Worm (Caenorhabditis elegans): ENCODE data around the gene ril-2.

Gene ril-2

DNA sequence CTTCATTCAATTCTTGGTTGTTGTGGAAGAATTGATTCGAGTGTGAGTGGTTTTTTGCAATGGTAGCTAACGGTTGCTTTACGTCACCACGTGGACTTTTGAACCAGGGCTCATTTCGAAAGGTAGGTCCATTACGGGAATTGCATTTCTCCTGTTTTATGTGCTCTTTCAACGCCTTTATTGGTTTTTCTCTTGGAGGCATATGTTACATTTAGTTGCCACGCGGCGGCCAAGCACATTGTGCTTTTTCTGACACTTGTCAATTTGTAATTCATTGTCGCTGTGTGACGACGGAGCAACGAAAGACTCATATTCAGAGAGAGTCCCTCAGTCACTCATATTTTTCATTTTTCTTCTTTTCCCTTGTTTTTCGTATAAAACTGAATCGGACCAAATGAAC lies 14.2 kb downstream of the ril-2 start:
- no peak for TF ChIP-seq nfya-1 (tag; optimal IDR thresholded peaks at IDR 0.05; ENCODE audit: borderline replicate concordance, insufficient read depth)
- TF ChIP-seq egrh-3 (GFP tag; IDR thresholded peaks at IDR 0.05): no peak
- no peak for TF ChIP-seq somi-1 (GFP tag; optimal IDR thresholded peaks at IDR 0.05)
- no peak for TF ChIP-seq ZK185.1 (tag; optimal IDR thresholded peaks at IDR 0.05; ENCODE audit: poor library complexity, severe bottlenecking)
- TF ChIP-seq hlh-26 (GFP tag; conservative IDR thresholded peaks at IDR 0.05): no peak
- no peak for TF ChIP-seq tbx-9 (tag; optimal IDR thresholded peaks at IDR 0.05; ENCODE audit: borderline replicate concordance)
- no peak for TF ChIP-seq attf-3 (GFP tag; conservative IDR thresholded peaks at IDR 0.05)
- no peak for TF ChIP-seq tbp1 (GFP tag; optimal IDR thresholded peaks at IDR 0.05)
- TF ChIP-seq F52B5.7 (tag; optimal IDR thresholded peaks at IDR 0.05): no peak
- TF ChIP-seq zim-3 (tag; optimal IDR thresholded peaks at IDR 0.05): no peak
- TF ChIP-seq attf-6 (GFP tag; IDR thresholded peaks at IDR 0.05): no peak

DNA sequence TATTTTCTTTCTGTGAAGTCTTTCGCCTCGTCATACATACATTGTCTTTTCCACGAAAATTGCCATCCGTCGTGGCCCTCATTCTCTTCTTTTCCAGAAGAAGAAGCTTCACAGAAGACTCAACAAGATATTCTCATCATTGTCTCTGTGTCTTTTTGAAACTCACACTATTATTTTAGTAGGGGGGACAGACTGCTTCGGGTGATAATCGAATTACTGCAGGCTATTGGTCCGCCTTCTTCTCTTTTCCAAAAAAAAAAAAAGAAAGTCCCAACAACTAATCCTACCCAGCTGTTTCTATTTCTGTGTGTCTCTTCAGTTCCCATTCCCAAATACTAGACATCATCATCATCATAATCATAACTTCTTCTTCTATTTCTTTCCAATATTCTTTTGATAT lies 15.5 kb downstream of the ril-2 start:
- no peak for TF ChIP-seq ztf-18 (tag; optimal IDR thresholded peaks at IDR 0.05)
- TF ChIP-seq cebp-1 (GFP tag; IDR thresholded peaks at IDR 0.05): no peak
- TF ChIP-seq cebp-1 (tag; optimal IDR thresholded peaks at IDR 0.05): no peak
- no peak for TF ChIP-seq unc-130 (GFP tag; optimal IDR thresholded peaks at IDR 0.05)
- no peak for TF ChIP-seq K12H6.12 (tag; optimal IDR thresholded peaks at IDR 0.05)
- TF ChIP-seq sea-2 (GFP tag; IDR thresholded peaks at IDR 0.05): no peak
- TF ChIP-seq sptf-2 (GFP tag; optimal IDR thresholded peaks at IDR 0.05): no peak
- no peak for TF ChIP-seq Y95B8A.8 (GFP tag; IDR thresholded peaks at IDR 0.05)
- TF ChIP-seq bed-1 (GFP tag; IDR thresholded peaks at IDR 0.05): no peak
- TF ChIP-seq hmg-1.2 (GFP tag; IDR thresholded peaks at IDR 0.05): no peak

- TF ChIP-seq attf-3 (GFP tag; conservative IDR thresholded peaks at IDR 0.05) (no peak), somi-1 (GFP tag; optimal IDR thresholded peaks at IDR 0.05) (no peak)
Observed at ce11 chrV:12579299-12579698, 19.7 kb downstream of the ril-2 start, which contains the start of gene E02A10.3. TSS of gene E02A10.3 (plus strand) at chrV:12579599.

DNA sequence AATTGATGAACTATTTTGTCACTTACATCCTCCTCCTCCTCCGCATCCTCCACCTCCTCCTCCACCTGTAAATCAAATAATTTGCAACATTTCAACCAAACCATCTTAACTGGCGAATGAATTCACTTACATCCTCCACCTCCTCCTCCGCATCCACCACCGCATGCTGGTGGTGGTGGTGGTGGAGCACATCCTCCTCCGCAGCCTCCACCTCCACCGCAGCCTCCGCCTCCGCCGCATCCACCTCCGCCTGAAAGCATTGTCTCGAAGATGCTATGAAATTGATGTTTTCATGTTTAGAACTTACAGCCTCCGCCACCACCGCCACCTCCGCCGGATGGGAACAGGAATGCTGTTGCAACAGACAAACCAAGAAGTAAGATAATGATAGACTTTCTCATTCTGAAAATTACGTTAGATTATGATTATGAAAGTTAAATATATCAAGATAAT lies 22.4 kb downstream of the ril-2 start, which contains the start of gene grl-23:
Gene grl-23 (minus strand): TSS at position 403 of the 453 bp plus-strand sequence.
- TF ChIP-seq cebp-1 (GFP tag; IDR thresholded peaks at IDR 0.05) (no peak), cebp-1 (tag; optimal IDR thresholded peaks at IDR 0.05) (no peak), egrh-3 (GFP tag; IDR thresholded peaks at IDR 0.05) (peak; percentile 87)

DNA sequence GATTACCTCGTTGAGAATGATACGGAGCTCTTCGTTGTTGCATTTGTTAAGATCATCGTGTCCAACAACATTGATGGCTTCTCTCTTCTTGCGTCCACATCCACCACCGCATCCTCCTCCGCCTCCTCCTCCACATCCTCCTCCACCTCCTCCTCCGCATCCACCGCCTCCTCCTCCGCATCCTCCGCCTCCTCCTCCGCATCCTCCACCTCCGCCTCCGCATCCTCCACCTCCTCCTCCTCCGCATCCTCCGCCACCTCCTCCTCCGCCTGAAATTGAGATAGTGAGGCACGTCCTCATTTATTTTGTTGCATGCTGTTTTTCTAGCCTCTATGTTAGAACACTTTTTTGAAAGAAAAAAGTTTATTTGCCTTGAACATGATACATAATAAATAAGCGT lies 23.1 kb downstream of the ril-2 start:
- TF ChIP-seq F57A8.1 (GFP tag; optimal IDR thresholded peaks at IDR 0.05): no peak
- peak; percentile 97 for TF ChIP-seq egrh-3 (GFP tag; IDR thresholded peaks at IDR 0.05)
- no peak for TF ChIP-seq F57C9.4 (tag; optimal IDR thresholded peaks at IDR 0.05)
- TF ChIP-seq sea-2 (GFP tag; IDR thresholded peaks at IDR 0.05): 0 out of 2 replicates have a peak, but pooled peaks have one; percentile 28

DNA sequence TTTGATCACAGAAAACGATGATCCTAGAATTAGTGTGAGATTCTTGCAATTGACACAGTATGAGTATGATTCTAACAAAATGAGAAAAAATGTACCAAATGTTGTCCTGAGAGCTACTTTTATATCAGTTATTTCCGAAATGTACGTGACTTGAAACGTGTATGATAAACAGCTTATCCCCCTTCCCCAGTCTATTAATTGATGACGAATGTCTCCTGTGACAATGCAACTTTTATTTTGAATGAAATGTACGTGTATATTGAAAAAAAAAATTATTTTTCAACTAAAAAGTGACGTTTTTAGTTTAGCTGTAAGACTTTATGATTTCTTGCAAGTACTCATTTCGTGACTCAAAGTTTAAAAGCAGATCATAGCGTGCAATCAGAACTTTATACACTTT lies 28.7 kb downstream of the ril-2 start:
- no peak for TF ChIP-seq T26A5.8 (tag; optimal IDR thresholded peaks at IDR 0.05)
- no peak for TF ChIP-seq sea-2 (GFP tag; IDR thresholded peaks at IDR 0.05)
- TF ChIP-seq attf-3 (GFP tag; conservative IDR thresholded peaks at IDR 0.05): no peak
- TF ChIP-seq ztf-25 (GFP tag; IDR thresholded peaks at IDR 0.05): no peak
- TF ChIP-seq pbrm-1 (GFP tag; IDR thresholded peaks at IDR 0.05): no peak
- no peak for TF ChIP-seq ceh-91 (GFP tag; IDR thresholded peaks at IDR 0.05)
- no peak for TF ChIP-seq aptf-2 (GFP tag; conservative IDR thresholded peaks at IDR 0.05)
- no peak for TF ChIP-seq snpc-1.3 (tag; optimal IDR thresholded peaks at IDR 0.05; ENCODE audit: insufficient read depth)
- no peak for TF ChIP-seq ztf-18 (tag; optimal IDR thresholded peaks at IDR 0.05)
- no peak for TF ChIP-seq ceh-58 (GFP tag; IDR thresholded peaks at IDR 0.05)
- TF ChIP-seq egl-44 (GFP tag; IDR thresholded peaks at IDR 0.05): no peak
- TF ChIP-seq F22D6.2 (tag; optimal IDR thresholded peaks at IDR 0.05): no peak
- no peak for TF ChIP-seq F57C9.4 (tag; optimal IDR thresholded peaks at IDR 0.05)
